Worm (Caenorhabditis elegans): ENCODE measurements around the gene znf-706.
A peak's percentile ranks its signal among the peaks of the same experiment; 100 is the strongest.

Gene znf-706

DNA sequence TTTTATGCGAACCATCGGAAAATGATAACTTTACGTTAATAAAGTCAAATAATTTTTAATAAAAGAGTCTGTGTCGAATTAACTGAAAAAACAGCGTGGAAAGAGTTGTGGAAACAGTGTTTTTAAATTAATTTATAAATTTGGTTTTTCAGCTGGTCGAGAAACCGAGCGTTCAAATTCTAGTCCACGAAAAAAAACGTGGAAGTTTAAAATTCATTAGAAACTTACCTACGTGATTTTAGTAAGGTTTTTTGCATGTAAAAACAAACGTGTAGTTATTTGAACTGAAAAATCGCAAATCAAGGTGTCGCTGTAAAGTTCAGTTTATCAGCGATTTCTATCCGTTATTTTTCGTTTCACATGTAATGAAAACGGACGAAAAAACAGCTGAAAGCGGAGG, 17.6 kb downstream of the znf-706 start, which contains the start of gene mans-4:
TSS of gene mans-4 (minus strand) at position 101 of the 400 bp plus-strand sequence.
- no peak for TF ChIP-seq nhr-77 (tag; optimal IDR thresholded peaks at IDR 0.05)
- no peak for TF ChIP-seq dpl-1 (GFP tag; optimal IDR thresholded peaks at IDR 0.05)
- peak in 1 of 2 experiments; percentile 1 for TF ChIP-seq hif-1 (tag; optimal IDR thresholded peaks at IDR 0.05)
- no peak for TF ChIP-seq egl-27 (tag; optimal IDR thresholded peaks at IDR 0.05)

- TF ChIP-seq dve-1 (tag; optimal IDR thresholded peaks at IDR 0.05; ENCODE audit: insufficient read depth) (no peak), zfp-2 (tag; optimal IDR thresholded peaks at IDR 0.05) (no peak), snpc-4 (tag; optimal IDR thresholded peaks at IDR 0.05) (no peak), daf-16 (GFP tag; optimal IDR thresholded peaks at IDR 0.05) (no peak), daf-16 (tag; optimal IDR thresholded peaks at IDR 0.05) (no peak), F49E8.2 (tag; optimal IDR thresholded peaks at IDR 0.05; ENCODE audit: borderline replicate concordance) (no peak), daf-19 (GFP tag; conservative IDR thresholded peaks at IDR 0.05) (no peak), gei-8 (GFP tag; optimal IDR thresholded peaks at IDR 0.05) (no peak), F44E2.7 (GFP tag; IDR thresholded peaks at IDR 0.05) (no peak), sdz-12 (GFP tag; optimal IDR thresholded peaks at IDR 0.05) (peak; percentile 52), vab-7 (GFP tag; IDR thresholded peaks at IDR 0.05) (no peak), nhr-237 (tag; optimal IDR thresholded peaks at IDR 0.05) (no peak), nhr-42 (GFP tag; IDR thresholded peaks at IDR 0.05) (0 out of 2 replicates have a peak, but pooled peaks have one; percentile 34), nhr-111 (GFP tag; optimal IDR thresholded peaks at IDR 0.05) (no peak), attf-4 (tag; optimal IDR thresholded peaks at IDR 0.05) (no peak), nhr-102 (tag; optimal IDR thresholded peaks at IDR 0.05) (peak; percentile 30), Y105C5A.15 (GFP tag; IDR thresholded peaks at IDR 0.05) (0 out of 2 replicates have a peak, but pooled peaks have one; percentile 30), hif-1 (tag; optimal IDR thresholded peaks at IDR 0.05) (peak in 1 of 2 experiments; percentile 95), snpc-1.2 (GFP tag; IDR thresholded peaks at IDR 0.05) (peak; percentile 56; the same call in 1 of the 2 replicates), nhr-77 (tag; optimal IDR thresholded peaks at IDR 0.05) (no peak), Y75B8A.6 (GFP tag; IDR thresholded peaks at IDR 0.05) (0 out of 2 replicates have a peak, but pooled peaks have one; percentile 16), mxl-3 (GFP tag; optimal IDR thresholded peaks at IDR 0.05) (peak; percentile 51), spr-3 (GFP tag; optimal IDR thresholded peaks at IDR 0.05) (no peak), ZK337.2 (GFP tag; IDR thresholded peaks at IDR 0.05) (peak; percentile 94), F26F4.8 (GFP tag; conservative IDR thresholded peaks at IDR 0.05) (no peak), zfp-3 (GFP tag; conservative IDR thresholded peaks at IDR 0.05) (peak; percentile 70; the same call in 1 of the 2 replicates), ama-1 (optimal IDR thresholded peaks at IDR 0.05) (no peak), nhr-6 (tag; optimal IDR thresholded peaks at IDR 0.05) (no peak), madf-9 (GFP tag; conservative IDR thresholded peaks at IDR 0.05) (peak; percentile 84), T26A8.4 (GFP tag; IDR thresholded peaks at IDR 0.05) (peak; percentile 50; the same call in 1 of the 2 replicates), nhr-11 (tag; optimal IDR thresholded peaks at IDR 0.05) (no peak), fos-1 (tag; optimal IDR thresholded peaks at IDR 0.05) (no peak), lin-38 (GFP tag; IDR thresholded peaks at IDR 0.05) (peak; percentile 71), lin-13 (GFP tag; optimal IDR thresholded peaks at IDR 0.05) (no peak), mes-2 (tag; optimal IDR thresholded peaks at IDR 0.05; ENCODE audit: poor library complexity, severe bottlenecking) (peak; percentile 100), ceh-82 (tag; optimal IDR thresholded peaks at IDR 0.05) (no peak), pha-4 (GFP tag; IDR thresholded peaks at IDR 0.05) (peak; percentile 62; the same call in 1 of the 2 replicates), pha-4 (tag; optimal IDR thresholded peaks at IDR 0.05) (peak; percentile 15), php-3 (GFP tag; IDR thresholded peaks at IDR 0.05) (0 out of 2 replicates have a peak, but pooled peaks have one; percentile 52), nhr-41 (GFP tag; IDR thresholded peaks at IDR 0.05) (no peak), mxl-2 (GFP tag; conservative IDR thresholded peaks at IDR 0.05) (no peak), daf-8 (GFP tag; IDR thresholded peaks at IDR 0.05) (no peak), ZK546.5 (tag; optimal IDR thresholded peaks at IDR 0.05) (no peak), nhr-10 (tag; optimal IDR thresholded peaks at IDR 0.05) (no peak), daf-12 (tag; optimal IDR thresholded peaks at IDR 0.05) (no peak), skn-1 (tag; optimal IDR thresholded peaks at IDR 0.05) (no peak), fkh-10 (GFP tag; optimal IDR thresholded peaks at IDR 0.05) (peak; percentile 76)
Observed at ce11 chrIV:9074244-9074723, 21.7 kb downstream of the znf-706 start, which contains the start of gene mppb-1. TSS of gene mppb-1 (plus strand) at chrIV:9074673.
